Fruit fly (Drosophila melanogaster) whole organism, embryonic: Measurements from ENCODE around the gene SK.

Source experiments
- Atf6 ChIP-seq: fragments of 200-800 bp; sonication (Bioruptor generic); IDR thresholded peaks from 2 replicates; pipeline ENCODE4 v1.3.6; 2022; ENCODE audit warnings: missing biosample characterization, missing genetic modification characterization
- B-H2 ChIP-seq: fragments of 200-800 bp; sonication (Bioruptor generic); optimal IDR thresholded peaks from 2 replicates; lab custom pipeline; 2018; ENCODE audit warnings: missing biosample characterization, mild to moderate bottlenecking, missing genetic modification characterization
- BEAF-32 ChIP-seq: fragments of 200-800 bp; sonication (Bioruptor generic); optimal IDR thresholded peaks from 3 replicates; lab custom pipeline; 2017; ENCODE audit warnings: missing biosample characterization, missing genetic modification characterization, mild to moderate bottlenecking, moderate library complexity, missing genetic modification reagents
- CG10959 ChIP-seq: fragments of 200-800 bp; sonication (Bioruptor generic); IDR thresholded peaks from 2 replicates; pipeline ENCODE4 v1.3.6; 2022; ENCODE audit warnings: missing biosample characterization, missing genetic modification characterization
- CG10979 ChIP-seq: fragments of 200-800 bp; sonication (Bioruptor generic); optimal IDR thresholded peaks from 2 replicates; lab custom pipeline; 2018; ENCODE audit warnings: missing biosample characterization, mild to moderate bottlenecking, missing genetic modification characterization, moderate library complexity
- CG11695 ChIP-seq: fragments of 200-800 bp; sonication (Bioruptor generic); IDR thresholded peaks from 3 replicates; pipeline ENCODE4 v1.3.6; 2022; ENCODE audit warnings: missing biosample characterization, missing genetic modification characterization
- CG12155 ChIP-seq: fragments of 200-800 bp; sonication (Bioruptor generic); optimal IDR thresholded peaks from 3 replicates; lab custom pipeline; 2016; ENCODE audit warnings: missing biosample characterization, missing genetic modification characterization
- CG1233 ChIP-seq: fragments of 200-800 bp; sonication (Bioruptor generic); optimal IDR thresholded peaks from 4 replicates; lab custom pipeline; 2018; ENCODE audit warnings: missing biosample characterization, mild to moderate bottlenecking, missing genetic modification characterization
- CG18619 ChIP-seq: fragments of 200-800 bp; sonication (Bioruptor generic); optimal IDR thresholded peaks from 3 replicates; lab custom pipeline; 2017; ENCODE audit warnings: missing biosample characterization, mild to moderate bottlenecking, missing genetic modification characterization
- CG2116 ChIP-seq: fragments of 200-800 bp; sonication (Bioruptor generic); optimal IDR thresholded peaks from 3 replicates; lab custom pipeline; 2018; ENCODE audit warnings: missing biosample characterization, mild to moderate bottlenecking, missing genetic modification characterization
- CG2202 ChIP-seq: fragments of 200-800 bp; sonication (Bioruptor generic); optimal IDR thresholded peaks from 2 replicates; lab custom pipeline; 2018; ENCODE audit warnings: missing biosample characterization, mild to moderate bottlenecking, missing genetic modification characterization
- CG30403 ChIP-seq: fragments of 200-800 bp; sonication (Bioruptor generic); optimal IDR thresholded peaks from 3 replicates; lab custom pipeline; 2016; ENCODE audit warnings: missing biosample characterization, missing genetic modification characterization
- CG31224 ChIP-seq: fragments of 200-800 bp; sonication (Bioruptor generic); IDR thresholded peaks from 2 replicates; pipeline ENCODE4 v1.3.6; 2022; ENCODE audit warnings: missing biosample characterization, missing genetic modification characterization
- CG32532 ChIP-seq: fragments of 200-800 bp; sonication (Bioruptor generic); IDR thresholded peaks from 2 replicates; pipeline ENCODE4 v1.3.6; 2022; ENCODE audit warnings: missing biosample characterization, missing genetic modification characterization
- CG3281 ChIP-seq: fragments of 200-800 bp; sonication (Bioruptor generic); optimal IDR thresholded peaks from 3 replicates; lab custom pipeline; 2017; ENCODE audit warnings: missing biosample characterization, mild to moderate bottlenecking, missing genetic modification characterization
- CG34422 ChIP-seq: fragments of 200-800 bp; sonication (Bioruptor generic); IDR thresholded peaks from 3 replicates; pipeline ENCODE4 v1.3.6; 2022; ENCODE audit warnings: missing biosample characterization, missing genetic modification characterization
- CG3726 ChIP-seq: fragments of 200-800 bp; sonication (Bioruptor generic); IDR thresholded peaks from 3 replicates; pipeline ENCODE4, ENCODE4 v1.3.6; 2022; ENCODE audit warnings: missing biosample characterization, missing genetic modification characterization
- CG3995 ChIP-seq: fragments of 200-800 bp; sonication (Bioruptor generic); optimal IDR thresholded peaks from 3 replicates; lab custom pipeline; 2016; ENCODE audit warnings: missing biosample characterization, missing genetic modification characterization
- CG6254 ChIP-seq: fragments of 200-800 bp; sonication (Bioruptor generic); optimal IDR thresholded peaks from 3 replicates; lab custom pipeline; 2017; ENCODE audit warnings: mild to moderate bottlenecking, missing biosample characterization, missing genetic modification reagents, missing genetic modification characterization
- Chrac-16 ChIP-seq: fragments of 200-800 bp; sonication (Bioruptor generic); optimal IDR thresholded peaks from 3 replicates; lab custom pipeline; 2016; ENCODE audit warnings: missing biosample characterization, missing genetic modification characterization
- D19A ChIP-seq: fragments of 200-800 bp; optimal IDR thresholded peaks from 3 replicates; lab custom pipeline; 2019; ENCODE audit warnings: missing biosample characterization, mild to moderate bottlenecking, missing genetic modification characterization, moderate library complexity
- Dip3 ChIP-seq: fragments of 200-800 bp; sonication (Bioruptor generic); optimal IDR thresholded peaks from 3 replicates; lab custom pipeline; 2016; ENCODE audit warnings: missing biosample characterization, missing genetic modification characterization
- Gug ChIP-seq: fragments of 200-800 bp; sonication (Bioruptor generic); IDR thresholded peaks from 4 replicates; pipeline ENCODE4 v1.3.6; 2022; ENCODE audit warnings: missing biosample characterization, missing genetic modification characterization
- HmgZ ChIP-seq: fragments of 200-800 bp; sonication (Bioruptor generic); optimal IDR thresholded peaks from 2 replicates; lab custom pipeline; 2018; ENCODE audit warnings: missing biosample characterization, mild to moderate bottlenecking, missing genetic modification characterization
- Hr3 ChIP-seq: fragments of 200-800 bp; sonication (Bioruptor generic); optimal IDR thresholded peaks from 3 replicates; lab custom pipeline; 2016; ENCODE audit warnings: missing biosample characterization, missing genetic modification characterization
- Kr ChIP-seq: fragments of 200-800 bp; sonication (Bioruptor generic); optimal IDR thresholded peaks from 2 replicates; lab custom pipeline; 2017; ENCODE audit warnings: missing biosample characterization, mild to moderate bottlenecking, missing genetic modification characterization
- NC2α ChIP-seq: fragments of 200-800 bp; sonication (Bioruptor generic); optimal IDR thresholded peaks from 2 replicates; lab custom pipeline; 2016; ENCODE audit warnings: missing biosample characterization, missing genetic modification characterization
- NfI ChIP-seq: fragments of 200-800 bp; sonication (Bioruptor generic); optimal IDR thresholded peaks from 3 replicates; lab custom pipeline; 2018; ENCODE audit warnings: missing biosample characterization, mild to moderate bottlenecking, missing genetic modification characterization, moderate library complexity
- Optix ChIP-seq: fragments of 200-800 bp; sonication (Bioruptor generic); IDR thresholded peaks from 3 replicates; pipeline ENCODE4 v1.3.6; 2022; ENCODE audit warnings: missing biosample characterization, missing genetic modification characterization
- Poxn ChIP-seq: fragments of 200-800 bp; sonication (Bioruptor generic); IDR thresholded peaks from 2 replicates; pipeline ENCODE4 v1.3.6; 2022; ENCODE audit warnings: missing biosample characterization, missing genetic modification characterization
- Sox102F ChIP-seq: fragments of 200-800 bp; sonication (Bioruptor generic); optimal IDR thresholded peaks from 2 replicates; lab custom pipeline; 2018; ENCODE audit warnings: missing biosample characterization, mild to moderate bottlenecking, missing genetic modification characterization, moderate library complexity
- Tbp ChIP-seq: fragments of >200 bp; optimal IDR thresholded peaks from 2 replicates; lab custom pipeline; 2018; ENCODE audit warnings: missing biosample characterization, missing genetic modification characterization
- ato ChIP-seq: fragments of 200-800 bp; sonication (Bioruptor generic); IDR thresholded peaks from 2 replicates; pipeline ENCODE4 v1.3.6; 2022; ENCODE audit warnings: missing biosample characterization, missing genetic modification characterization; ENCODE audit not compliant: partially characterized antibody
- corto ChIP-seq: fragments of 200-800 bp; sonication (Bioruptor generic); optimal IDR thresholded peaks from 2 replicates; lab custom pipeline; 2016; ENCODE audit warnings: missing biosample characterization, mild to moderate bottlenecking, missing genetic modification characterization, moderate library complexity
- crp ChIP-seq, 2 experiments: fragments of 200-800 bp; sonication (Bioruptor generic); optimal IDR thresholded peaks; 2 replicates in 1 of 2; 3 replicates in 1 of 2; lab custom pipeline; 2017; ENCODE audit warnings: missing biosample characterization in 2 of 2, missing genetic modification characterization in 2 of 2, mild to moderate bottlenecking in 1 of 2, moderate library complexity in 1 of 2
- dmrt99B ChIP-seq: fragments of 200-800 bp; sonication (Bioruptor generic); optimal IDR thresholded peaks from 2 replicates; lab custom pipeline; 2018; ENCODE audit warnings: missing biosample characterization, mild to moderate bottlenecking, missing genetic modification characterization, moderate library complexity
- en ChIP-seq: fragments of 200-800 bp; sonication (Bioruptor generic); optimal IDR thresholded peaks from 2 replicates; lab custom pipeline; 2016; ENCODE audit warnings: missing biosample characterization, missing genetic modification characterization
- eve ChIP-seq, 2 experiments: fragments of >200 bp; optimal IDR thresholded peaks; 2 replicates each; lab custom pipeline; 2017; ENCODE audit warnings: missing biosample characterization in 2 of 2, missing genetic modification characterization in 2 of 2
- ind ChIP-seq: fragments of 200-800 bp; sonication (Bioruptor generic); optimal IDR thresholded peaks from 3 replicates; lab custom pipeline; 2016; ENCODE audit warnings: missing biosample characterization, missing genetic modification characterization
- odd ChIP-seq: fragments of 200-800 bp; sonication (Bioruptor generic); optimal IDR thresholded peaks from 2 replicates; lab custom pipeline; 2017; ENCODE audit warnings: missing biosample characterization, mild to moderate bottlenecking, missing genetic modification characterization
- pho ChIP-seq: fragments of 200-800 bp; sonication (Bioruptor generic); optimal IDR thresholded peaks from 2 replicates; lab custom pipeline; 2016; ENCODE audit warnings: missing biosample characterization, missing genetic modification characterization
- row ChIP-seq: fragments of 200-800 bp; sonication (Bioruptor generic); IDR thresholded peaks from 3 replicates; pipeline ENCODE4 v1.3.6; 2022; ENCODE audit warnings: missing biosample characterization, missing genetic modification characterization
- scrt ChIP-seq: fragments of 200-800 bp; sonication (Bioruptor generic); optimal IDR thresholded peaks from 2 replicates; lab custom pipeline; 2018; ENCODE audit warnings: missing biosample characterization, mild to moderate bottlenecking, missing genetic modification characterization, moderate library complexity
- slbo ChIP-seq: fragments of 200-800 bp; sonication (Bioruptor generic); IDR thresholded peaks from 2 replicates; pipeline ENCODE4 v1.3.6; 2022; ENCODE audit warnings: missing biosample characterization, missing genetic modification characterization
- sob ChIP-seq: fragments of 200-800 bp; sonication (Bioruptor generic); IDR thresholded peaks from 2 replicates; pipeline ENCODE4 v1.3.6; 2022; ENCODE audit warnings: missing biosample characterization, missing genetic modification characterization
- sr ChIP-seq: fragments of 200-800 bp; sonication (Bioruptor generic); IDR thresholded peaks from 3 replicates; pipeline ENCODE4 v1.3.6; 2022; ENCODE audit warnings: missing biosample characterization, missing genetic modification characterization
- tio ChIP-seq: fragments of 200-800 bp; sonication (Bioruptor generic); optimal IDR thresholded peaks from 2 replicates; lab custom pipeline; 2017; ENCODE audit warnings: missing biosample characterization, missing genetic modification characterization, inconsistent platforms
- ttk ChIP-seq: fragments of 200-800 bp; sonication (Bioruptor generic); IDR thresholded peaks from 2 replicates; pipeline ENCODE4 v2.1.2; 2022; ENCODE audit warnings: missing biosample characterization, missing genetic modification characterization
- vfl ChIP-seq: fragments of 200-800 bp; sonication (Bioruptor generic); optimal IDR thresholded peaks from 2 replicates; lab custom pipeline; 2016; ENCODE audit warnings: missing biosample characterization, missing genetic modification characterization
- wek ChIP-seq: fragments of 200-800 bp; sonication (Bioruptor generic); optimal IDR thresholded peaks from 3 replicates; lab custom pipeline; 2018; ENCODE audit warnings: missing biosample characterization, mild to moderate bottlenecking, missing genetic modification characterization, moderate library complexity
- zfh1 ChIP-seq: fragments of 200-800 bp; sonication (Bioruptor generic); IDR thresholded peaks from 3 replicates; pipeline ENCODE4 v1.3.6; 2022; ENCODE audit warnings: missing biosample characterization, missing genetic modification characterization

Gene SK

dm6 chrX:5322459-5322883 is 17.6 kb upstream of the SK start, which contains the start of gene Rnp4F (continued):
- TF ChIP-seq CG3995 (GFP tag; lab: Kevin White, UChicago) (peak; percentile 66), CG3281 (GFP tag; lab: Kevin White, UChicago) (peak; percentile 48), CG30403 (GFP tag; lab: Kevin White, UChicago) (peak; percentile 74), CG6254 (no peak), ato (GFP tag; lab: Robert Waterston, UW) (0 out of 2 replicates have a peak, but pooled peaks have one; percentile 21), Kr (GFP tag; lab: Kevin White, UChicago) (no peak), ttk (GFP tag; lab: Robert Waterston, UW) (peak; percentile 57; the same call in 1 of the 2 replicates), Atf6 (GFP tag; lab: Robert Waterston, UW) (peak; percentile 51), sob (GFP tag; lab: Robert Waterston, UW) (peak; percentile 78), CG12155 (GFP tag; lab: Kevin White, UChicago) (peak; percentile 67), CG11695 (GFP tag; lab: Robert Waterston, UW) (no peak), vfl (peak; percentile 41), eve (GFP tag; optimal IDR thresholded peaks at IDR 0.05; lab: Kevin White, UChicago) (no peak), slbo (GFP tag; lab: Robert Waterston, UW) (peak; percentile 86), D19A (tag; lab: Kevin White, UChicago) (no peak), pho (GFP tag; lab: Kevin White, UChicago) (peak; percentile 77), scrt (GFP tag; lab: Kevin White, UChicago) (no peak), en (no peak), CG10979 (no peak), CG34422 (GFP tag; lab: Robert Waterston, UW) (peak; percentile 84), odd (no peak), wek (GFP tag; lab: Kevin White, UChicago) (no peak), B-H2 (GFP tag; lab: Kevin White, UChicago) (peak; percentile 9), Gug (GFP tag; lab: Robert Waterston, UW) (peak; percentile 85; the same call in 2 of the 4 replicates), corto (GFP tag; lab: Kevin White, UChicago) (no peak), tio (GFP tag; lab: Kevin White, UChicago) (no peak), Dip3 (peak; percentile 83), sr (0 out of 3 replicates have a peak, but pooled peaks have one; percentile 17), NC2α (no peak), HmgZ (tag; lab: Kevin White, UChicago) (peak; percentile 73), CG2116 (GFP tag; lab: Kevin White, UChicago) (peak; percentile 52), CG3726 (no peak), Tbp (GFP tag; lab: Kevin White, UChicago) (no peak), dmrt99B (no peak), CG2202 (no peak), Optix (GFP tag; lab: Robert Waterston, UW) (peak; percentile 57; the same call in 2 of the 3 replicates), Hr3 (GFP tag; lab: Kevin White, UChicago) (peak; percentile 67), NfI (GFP tag; lab: Kevin White, UChicago) (peak; percentile 64), BEAF-32 (GFP tag; lab: Kevin White, UChicago) (peak; percentile 91), Sox102F (GFP tag; lab: Kevin White, UChicago) (no peak), row (GFP tag; lab: Robert Waterston, UW) (peak; percentile 94), CG18619 (peak; percentile 51), CG31224 (GFP tag; lab: Robert Waterston, UW) (peak; percentile 47), Poxn (peak; percentile 27; the same call in 1 of the 2 replicates), Chrac-16 (GFP tag; lab: Kevin White, UChicago) (peak; percentile 59), CG32532 (GFP tag; lab: Robert Waterston, UW) (peak; percentile 72), zfh1 (GFP tag; lab: Robert Waterston, UW) (peak; percentile 76), CG1233 (GFP tag; lab: Kevin White, UChicago) (peak; percentile 44), crp (GFP tag; optimal IDR thresholded peaks at IDR 0.05; lab: Kevin White, UChicago) (peak in 1 of 2 experiments; percentile 15), CG10959 (peak; percentile 25; the same call in 1 of the 2 replicates), ind (GFP tag; lab: Kevin White, UChicago) (peak; percentile 79)
